Worm (Caenorhabditis elegans) whole organism, late embryonic: ENCODE results near the gene grd-8.

Source experiments
- C08G9.2 ChIP-seq: sonication (generic microtip); optimal IDR thresholded peaks from 2 replicates; lab custom pipeline; 2016; ENCODE audit warnings: mild to moderate bottlenecking, missing genetic modification characterization, moderate library complexity, missing compliant biosample characterization
- ceh-31 ChIP-seq: sonication (generic microtip); optimal IDR thresholded peaks from 2 replicates; lab custom pipeline; 2016; ENCODE audit warnings: missing genetic modification characterization, missing compliant biosample characterization
- ceh-6 ChIP-seq: fragments of 200-800 bp; sonication (Bioruptor generic); optimal IDR thresholded peaks from 2 replicates; lab custom pipeline; 2018; ENCODE audit warnings: mild to moderate bottlenecking, missing genetic modification characterization, missing compliant biosample characterization
- ets-4 ChIP-seq: sonication (generic microtip); optimal IDR thresholded peaks from 2 replicates; lab custom pipeline; 2016; ENCODE audit warnings: missing genetic modification characterization, missing compliant biosample characterization
- fkh-10 ChIP-seq: fragments of 150-350 bp; optimal IDR thresholded peaks from 2 replicates; lab custom pipeline; 2014; ENCODE audit warnings: missing biosample characterization, missing genetic modification reagents, missing genetic modification characterization
- gmeb-2 ChIP-seq: sonication (generic microtip); optimal IDR thresholded peaks from 2 replicates; lab custom pipeline; 2016; ENCODE audit warnings: missing genetic modification characterization, inconsistent platforms, missing compliant biosample characterization
- lin-11 ChIP-seq: fragments of 200-800 bp; sonication (Bioruptor generic); optimal IDR thresholded peaks from 2 replicates; lab custom pipeline; 2018; ENCODE audit warnings: mild to moderate bottlenecking, missing genetic modification characterization, missing compliant biosample characterization
- nhr-11 ChIP-seq: fragments of 150-350 bp; optimal IDR thresholded peaks from 2 replicates; lab custom pipeline; 2014; ENCODE audit warnings: missing biosample characterization, missing genetic modification characterization
- npax-4 ChIP-seq: sonication (generic microtip); optimal IDR thresholded peaks from 2 replicates; lab custom pipeline; 2016; ENCODE audit warnings: missing genetic modification characterization, missing compliant biosample characterization
- pha-4 ChIP-seq: fragments of 150-350 bp; optimal IDR thresholded peaks from 2 replicates; lab custom pipeline; 2018; ENCODE audit warnings: missing biosample characterization, missing genetic modification reagents, missing genetic modification characterization
- unc-3 ChIP-seq, 2 experiments: fragments of 200-800 bp in 1 of 2; sonication (Bioruptor generic) in 1 of 2; sonication (generic microtip) in 1 of 2; conservative IDR thresholded peaks in 1 of 2; optimal IDR thresholded peaks in 1 of 2; 2 replicates each; pipeline versions ENCODE4 v1.3.6 to Lab custom; 2016 to 2022; ENCODE audit warnings: missing compliant biosample characterization in 2 of 2, missing genetic modification characterization in 2 of 2, missing genetic modification reagents in 1 of 2
- unc-55 ChIP-seq: sonication (generic microtip); optimal IDR thresholded peaks from 2 replicates; lab custom pipeline; 2017; ENCODE audit warnings: missing biosample characterization, missing genetic modification reagents, missing genetic modification characterization
- unc-86 ChIP-seq: sonication (generic microtip); optimal IDR thresholded peaks from 2 replicates; lab custom pipeline; 2016; ENCODE audit warnings: missing genetic modification characterization, missing compliant biosample characterization
- zip-5 ChIP-seq: sonication (generic microtip); optimal IDR thresholded peaks from 2 replicates; lab custom pipeline; 2016; ENCODE audit warnings: missing genetic modification characterization, missing compliant biosample characterization

ce11 chrV:7856641-7857040, 14.3 kb downstream of the grd-8 start:
- TF ChIP-seq nhr-11 (tag; lab: Kevin White, UChicago) (no peak), pha-4 (tag; lab: Kevin White, UChicago) (no peak), unc-3 (GFP tag; conservative IDR thresholded peaks at IDR 0.05; lab: Robert Waterston, UW) (no peak), unc-3 (tag; optimal IDR thresholded peaks at IDR 0.05; lab: Kevin White, UChicago) (no peak), unc-86 (tag; lab: Kevin White, UChicago) (no peak), ceh-31 (tag; lab: Kevin White, UChicago) (no peak), ceh-6 (no peak), lin-11 (tag; lab: Kevin White, UChicago) (no peak), unc-55 (GFP tag; lab: Kevin White, UChicago) (no peak), fkh-10 (GFP tag; lab: Kevin White, UChicago) (no peak), ets-4 (tag; lab: Kevin White, UChicago) (no peak), gmeb-2 (tag; lab: Kevin White, UChicago) (no peak), npax-4 (tag; lab: Kevin White, UChicago) (no peak), C08G9.2 (tag; lab: Kevin White, UChicago) (no peak), zip-5 (tag; lab: Kevin White, UChicago) (no peak)
